Worm (Caenorhabditis elegans): ENCODE results near the gene Y81B9A.3.

The Y81B9A.3 gene

ce11 chrX:9172733-9173132, 9.5 kb upstream of the Y81B9A.3 start:
- TF ChIP-seq egl-18 (GFP tag; IDR thresholded peaks at IDR 0.05) (no peak), let-607 (tag; optimal IDR thresholded peaks at IDR 0.05) (no peak), zfh-2 (GFP tag; conservative IDR thresholded peaks at IDR 0.05) (no peak), madf-6 (GFP tag; IDR thresholded peaks at IDR 0.05) (no peak), bed-2 (GFP tag; IDR thresholded peaks at IDR 0.05) (no peak), F57A8.1 (GFP tag; optimal IDR thresholded peaks at IDR 0.05) (no peak)

- TF ChIP-seq bed-1 (GFP tag; IDR thresholded peaks at IDR 0.05) (no peak), mel-28 (tag; optimal IDR thresholded peaks at IDR 0.05; ENCODE audit: borderline replicate concordance) (no peak), ccch-3 (GFP tag; optimal IDR thresholded peaks at IDR 0.05) (no peak)
Measured at ce11 chrX:9174409-9174808, 7.8 kb upstream of the Y81B9A.3 start, which contains the start of gene B0563.8. B0563.8 (minus strand) TSS chrX:9174509.

- TF ChIP-seq mes-4 (tag; optimal IDR thresholded peaks at IDR 0.05), result no peak
- TF ChIP-seq ztf-6 (GFP tag; IDR thresholded peaks at IDR 0.05), result no peak
- no peak for TF ChIP-seq ceh-91 (GFP tag; IDR thresholded peaks at IDR 0.05)
- no peak for TF ChIP-seq madf-3 (GFP tag; IDR thresholded peaks at IDR 0.05)
- no peak for TF ChIP-seq C17E4.6 (GFP tag; IDR thresholded peaks at IDR 0.05)
- no peak for TF ChIP-seq lir-1 (GFP tag; conservative IDR thresholded peaks at IDR 0.05)
- no peak for TF ChIP-seq nhr-179 (tag; optimal IDR thresholded peaks at IDR 0.05)
Measured at ce11 chrX:9180823-9181222, 1.4 kb upstream of the Y81B9A.3 start, which contains the start of gene Y81B9A.4. Y81B9A.4 (minus strand) TSS chrX:9180923.

- no peak for TF ChIP-seq Y56A3A.18 (GFP tag; IDR thresholded peaks at IDR 0.05)
- no peak for TF ChIP-seq ztf-22 (GFP tag; optimal IDR thresholded peaks at IDR 0.05)
- TF ChIP-seq bed-1 (GFP tag; IDR thresholded peaks at IDR 0.05), result no peak
- TF ChIP-seq ceh-79 (tag; optimal IDR thresholded peaks at IDR 0.05), result no peak
- no peak for TF ChIP-seq mxl-1 (tag; optimal IDR thresholded peaks at IDR 0.05)
Measured at ce11 chrX:9183836-9184235, 1.6 kb downstream of the Y81B9A.3 start, which contains the start of gene Y81B9A.2. Y81B9A.2 (plus strand) TSS chrX:9184136.

- TF ChIP-seq egrh-3 (GFP tag; IDR thresholded peaks at IDR 0.05), result peak; percentile 61; the same call in 1 of the 2 replicates
- no peak for TF ChIP-seq lin-40 (tag; optimal IDR thresholded peaks at IDR 0.05)
- TF ChIP-seq cebp-2 (GFP tag; IDR thresholded peaks at IDR 0.05), result no peak
- TF ChIP-seq die-1 (tag; optimal IDR thresholded peaks at IDR 0.05), result no peak
- TF ChIP-seq ztf-3 (GFP tag; optimal IDR thresholded peaks at IDR 0.05), result no peak
- TF ChIP-seq ceh-27 (GFP tag; optimal IDR thresholded peaks at IDR 0.05), result no peak
- TF ChIP-seq madf-10 (tag; optimal IDR thresholded peaks at IDR 0.05), result no peak
- TF ChIP-seq ceh-91 (GFP tag; IDR thresholded peaks at IDR 0.05), result no peak
- peak; percentile 28 for TF ChIP-seq tbp1 (GFP tag; optimal IDR thresholded peaks at IDR 0.05)
- TF ChIP-seq ztf-28 (GFP tag; IDR thresholded peaks at IDR 0.05), result no peak
- TF ChIP-seq aptf-2 (GFP tag; conservative IDR thresholded peaks at IDR 0.05), result no peak
- TF ChIP-seq him-1 (tag; optimal IDR thresholded peaks at IDR 0.05), result no peak
- TF ChIP-seq repo-1 (tag; optimal IDR thresholded peaks at IDR 0.05), result no peak
- no peak for TF ChIP-seq sdz-38 (tag; optimal IDR thresholded peaks at IDR 0.05)
- no peak for TF ChIP-seq lin-35 (GFP tag; optimal IDR thresholded peaks at IDR 0.05)
- no peak for TF ChIP-seq unc-130 (GFP tag; optimal IDR thresholded peaks at IDR 0.05)
- TF ChIP-seq let-607 (tag; optimal IDR thresholded peaks at IDR 0.05), result no peak
- TF ChIP-seq attf-6 (GFP tag; IDR thresholded peaks at IDR 0.05), result 0 out of 2 replicates have a peak, but pooled peaks have one; percentile 12
- peak; percentile 70; the same call in 1 of the 2 replicates for TF ChIP-seq lin-26 (GFP tag; IDR thresholded peaks at IDR 0.05)
- no peak for TF ChIP-seq ekl-4 (GFP tag; IDR thresholded peaks at IDR 0.05)
- no peak for TF ChIP-seq ama-1 (optimal IDR thresholded peaks at IDR 0.05)
- TF ChIP-seq ama-1 (GFP tag; optimal IDR thresholded peaks at IDR 0.05), result peak in 1 of 2 experiments; percentile 23
- no peak for TF ChIP-seq lsy-27 (tag; optimal IDR thresholded peaks at IDR 0.05; ENCODE audit: borderline replicate concordance, insufficient read depth)
- TF ChIP-seq nhr-27 (tag; optimal IDR thresholded peaks at IDR 0.05), result no peak
Measured at ce11 chrX:9191795-9192494, 9.7 kb downstream of the Y81B9A.3 start, which contains the start of gene Y81B9A.1. Y81B9A.1 (plus strand) TSS chrX:9192444.

All from whole organism, young adult.